Worm (Caenorhabditis elegans) whole organism, young adult: ENCODE results near the gene cpar-1.

ENCODE experiments used
- B0019.2 ChIP-seq: fragments of 200-800 bp; sonication (Bioruptor generic); conservative IDR thresholded peaks from 2 replicates; pipeline ENCODE4 v1.3.6; 2022; ENCODE audit warnings: missing genetic modification reagents, missing genetic modification characterization, missing compliant biosample characterization
- F49E8.2 ChIP-seq: sonication (generic microtip); optimal IDR thresholded peaks from 3 replicates; lab custom pipeline; 2017; ENCODE audit warnings: missing genetic modification characterization, mild to moderate bottlenecking, missing compliant biosample characterization, antibody characterized with exemption, moderate library complexity; ENCODE audit not compliant: insufficient read depth
- K11D2.4 ChIP-seq: fragments of 200-800 bp; sonication (Bioruptor generic); IDR thresholded peaks from 2 replicates; pipeline ENCODE4 v1.3.6; 2022; ENCODE audit warnings: missing genetic modification reagents, missing genetic modification characterization, missing compliant biosample characterization
- K12H6.12 ChIP-seq: fragments of 200-800 bp; sonication (Bioruptor generic); optimal IDR thresholded peaks from 2 replicates; lab custom pipeline; 2018; ENCODE audit warnings: mild to moderate bottlenecking, missing genetic modification characterization, missing compliant biosample characterization
- T07F8.4 ChIP-seq: sonication (generic microtip); optimal IDR thresholded peaks from 2 replicates; lab custom pipeline; 2016; ENCODE audit warnings: mild to moderate bottlenecking, missing genetic modification characterization, moderate library complexity, missing compliant biosample characterization
- T26A5.8 ChIP-seq: sonication (generic microtip); optimal IDR thresholded peaks from 2 replicates; lab custom pipeline; 2016; ENCODE audit warnings: missing genetic modification characterization, missing compliant biosample characterization
- Y53F4B.3 ChIP-seq: fragments of 200-800 bp; sonication (Bioruptor generic); IDR thresholded peaks from 2 replicates; pipeline ENCODE4 v1.3.6; 2022; ENCODE audit warnings: missing genetic modification reagents, missing genetic modification characterization, missing compliant biosample characterization
- Y56A3A.18 ChIP-seq: fragments of 200-800 bp; sonication (Bioruptor generic); IDR thresholded peaks from 2 replicates; pipeline ENCODE4 v1.3.6; 2022; ENCODE audit warnings: missing genetic modification reagents, missing genetic modification characterization, missing compliant biosample characterization
- Y95B8A.8 ChIP-seq: fragments of 200-800 bp; sonication (Bioruptor generic); IDR thresholded peaks from 2 replicates; pipeline ENCODE4 v1.3.6; 2022; ENCODE audit warnings: missing genetic modification reagents, missing genetic modification characterization, missing compliant biosample characterization
- aptf-2 ChIP-seq: fragments of 200-800 bp; sonication (Bioruptor generic); conservative IDR thresholded peaks from 2 replicates; pipeline ENCODE4 v1.3.6; 2022; ENCODE audit warnings: missing genetic modification reagents, missing genetic modification characterization, missing compliant biosample characterization
- aptf-3 ChIP-seq: fragments of 200-800 bp; sonication (Bioruptor generic); IDR thresholded peaks from 2 replicates; pipeline ENCODE4 v1.3.6; 2022; ENCODE audit warnings: missing genetic modification characterization, missing compliant biosample characterization
- athp-1 ChIP-seq: sonication (generic microtip); optimal IDR thresholded peaks from 2 replicates; lab custom pipeline; 2017; ENCODE audit warnings: mild to moderate bottlenecking, missing genetic modification characterization, missing compliant biosample characterization
- attf-6 ChIP-seq: fragments of 200-800 bp; sonication (Bioruptor generic); IDR thresholded peaks from 2 replicates; pipeline ENCODE4 v1.3.6; 2022; ENCODE audit warnings: missing genetic modification reagents, missing genetic modification characterization, missing compliant biosample characterization
- bed-1 ChIP-seq: fragments of 200-800 bp; sonication (Bioruptor generic); IDR thresholded peaks from 2 replicates; pipeline ENCODE4 v1.3.6; 2022; ENCODE audit warnings: missing genetic modification reagents, missing genetic modification characterization, missing compliant biosample characterization
- bed-2 ChIP-seq: fragments of 200-800 bp; sonication (Bioruptor generic); IDR thresholded peaks from 2 replicates; pipeline ENCODE4 v1.3.6; 2022; ENCODE audit warnings: missing genetic modification reagents, missing genetic modification characterization, missing compliant biosample characterization
- cebp-2 ChIP-seq: fragments of 200-800 bp; sonication (Bioruptor generic); IDR thresholded peaks from 2 replicates; pipeline ENCODE4 v1.3.6; 2022; ENCODE audit warnings: missing genetic modification characterization, missing compliant biosample characterization
- ceh-79 ChIP-seq: sonication (generic microtip); optimal IDR thresholded peaks from 2 replicates; lab custom pipeline; 2017; ENCODE audit warnings: mild to moderate bottlenecking, missing genetic modification characterization, missing compliant biosample characterization
- chd-7 ChIP-seq: sonication (generic microtip); optimal IDR thresholded peaks from 2 replicates; lab custom pipeline; 2016; ENCODE audit warnings: mild to moderate bottlenecking, missing genetic modification characterization, moderate library complexity, missing compliant biosample characterization
- dox-1 ChIP-seq: fragments of 200-800 bp; sonication (Bioruptor generic); IDR thresholded peaks from 2 replicates; pipeline ENCODE4 v1.3.6; 2022; ENCODE audit warnings: missing genetic modification reagents, missing genetic modification characterization, missing compliant biosample characterization
- dpff-1 ChIP-seq: sonication (generic microtip); optimal IDR thresholded peaks from 2 replicates; lab custom pipeline; 2017; ENCODE audit warnings: mild to moderate bottlenecking, missing genetic modification characterization, missing compliant biosample characterization
- dpl-1 ChIP-seq: fragments of 150-350 bp; optimal IDR thresholded peaks from 2 replicates; lab custom pipeline; 2014; ENCODE audit warnings: missing biosample characterization, missing genetic modification reagents, missing genetic modification characterization
- egrh-3 ChIP-seq: fragments of 200-800 bp; sonication (Bioruptor generic); IDR thresholded peaks from 2 replicates; pipeline ENCODE4 v1.3.6; 2022; ENCODE audit warnings: missing genetic modification reagents, missing genetic modification characterization, missing compliant biosample characterization
- ekl-4 ChIP-seq: fragments of 200-800 bp; sonication (Bioruptor generic); IDR thresholded peaks from 2 replicates; pipeline ENCODE4 v1.3.6; 2022; ENCODE audit warnings: missing genetic modification reagents, missing genetic modification characterization, missing compliant biosample characterization
- gei-17 ChIP-seq: fragments of 200-800 bp; sonication (Bioruptor generic); optimal IDR thresholded peaks from 2 replicates; lab custom pipeline; 2018; ENCODE audit warnings: mild to moderate bottlenecking, missing genetic modification characterization, missing compliant biosample characterization
- lag-1 ChIP-seq: fragments of 200-800 bp; sonication (Bioruptor generic); IDR thresholded peaks from 2 replicates; pipeline ENCODE4 v1.3.6; 2022; ENCODE audit warnings: missing genetic modification reagents, missing genetic modification characterization, missing compliant biosample characterization
- let-607 ChIP-seq, 2 experiments: fragments of 200-800 bp in 1 of 2; sonication (Bioruptor generic) in 1 of 2; sonication (generic microtip) in 1 of 2; optimal IDR thresholded peaks; 2 replicates each; lab custom pipeline; 2016 to 2018; ENCODE audit warnings: mild to moderate bottlenecking in 2 of 2, missing compliant biosample characterization in 2 of 2, missing genetic modification characterization in 2 of 2, moderate library complexity in 2 of 2, missing genotype in 1 of 2
- lin-26 ChIP-seq: fragments of 200-800 bp; sonication (Bioruptor generic); IDR thresholded peaks from 2 replicates; pipeline ENCODE4 v1.3.6; 2022; ENCODE audit warnings: missing genetic modification reagents, missing genetic modification characterization, missing compliant biosample characterization
- lin-35 ChIP-seq, 3 experiments: fragments of 150-350 bp in 2 of 3; sonication (generic microtip) in 1 of 3; optimal IDR thresholded peaks; 2 replicates each; lab custom pipeline; 2014 to 2018; ENCODE audit warnings: missing biosample characterization in 3 of 3, missing genetic modification characterization in 3 of 3, missing genetic modification reagents in 3 of 3
- lin-40 ChIP-seq: sonication (generic microtip); optimal IDR thresholded peaks from 2 replicates; lab custom pipeline; 2016; ENCODE audit warnings: missing genetic modification characterization, mild to moderate bottlenecking, missing compliant biosample characterization, missing genotype, missing genetic modification reagents
- lsl-1 ChIP-seq: fragments of 200-800 bp; sonication (Bioruptor generic); optimal IDR thresholded peaks from 2 replicates; lab custom pipeline; 2018; ENCODE audit warnings: mild to moderate bottlenecking, missing genetic modification characterization, moderate library complexity, missing compliant biosample characterization
- mcd-1 ChIP-seq: fragments of 200-800 bp; sonication (Bioruptor generic); IDR thresholded peaks from 2 replicates; pipeline ENCODE4 v1.3.6; 2022; ENCODE audit warnings: missing genetic modification reagents, missing genetic modification characterization, missing compliant biosample characterization
- mes-4 ChIP-seq: sonication (generic microtip); optimal IDR thresholded peaks from 2 replicates; lab custom pipeline; 2016; ENCODE audit warnings: missing genotype, missing genetic modification characterization, missing compliant biosample characterization
- mxl-1 ChIP-seq: sonication (generic microtip); optimal IDR thresholded peaks from 2 replicates; lab custom pipeline; 2016; ENCODE audit warnings: missing genetic modification characterization, missing compliant biosample characterization
- nhr-120 ChIP-seq: fragments of 200-800 bp; sonication (Bioruptor generic); IDR thresholded peaks from 2 replicates; pipeline ENCODE4 v1.3.6; 2022; ENCODE audit warnings: missing genetic modification characterization, missing compliant biosample characterization
- rcor-1 ChIP-seq: fragments of 200-800 bp; sonication (Bioruptor generic); IDR thresholded peaks from 2 replicates; pipeline ENCODE4 v1.3.6; 2022; ENCODE audit warnings: missing genetic modification reagents, missing genetic modification characterization, missing compliant biosample characterization
- rec-8 ChIP-seq, 2 experiments: sonication (generic microtip); optimal IDR thresholded peaks; 2 replicates each; lab custom pipeline; 2016; ENCODE audit warnings: mild to moderate bottlenecking in 2 of 2, missing genetic modification characterization in 2 of 2, missing genetic modification reagents in 2 of 2, missing genotype in 2 of 2, missing biosample characterization in 1 of 2, missing compliant biosample characterization in 1 of 2, moderate library complexity in 1 of 2
- rpc-1 ChIP-seq, 2 experiments: fragments of 150-350 bp in 1 of 2; sonication (generic microtip) in 1 of 2; optimal IDR thresholded peaks; 2 replicates each; lab custom pipeline; 2014 to 2018; ENCODE audit warnings: missing biosample characterization in 1 of 2, missing genetic modification characterization in 1 of 2, missing genetic modification reagents in 1 of 2, missing genotype in 1 of 2
- snpc-1.3 ChIP-seq: sonication (generic microtip); optimal IDR thresholded peaks from 2 replicates; lab custom pipeline; 2017; ENCODE audit warnings: missing genetic modification characterization, mild to moderate bottlenecking, missing compliant biosample characterization, antibody characterized with exemption, moderate library complexity, missing genotype, missing genetic modification reagents; ENCODE audit not compliant: insufficient read depth
- snpc-3.4 ChIP-seq: sonication (generic microtip); optimal IDR thresholded peaks from 2 replicates; lab custom pipeline; 2017; ENCODE audit warnings: missing genetic modification characterization, mild to moderate bottlenecking, missing compliant biosample characterization, antibody characterized with exemption, moderate library complexity, missing genotype, missing genetic modification reagents
- snpc-4 ChIP-seq, 5 experiments: fragments of 150-350 bp in 1 of 5; sonication (generic microtip) in 4 of 5; optimal IDR thresholded peaks; 2 replicates each; lab custom pipeline; 2014 to 2018; ENCODE audit warnings: missing genetic modification characterization in 5 of 5, missing biosample characterization in 3 of 5, antibody characterized with exemption in 2 of 5, mild to moderate bottlenecking in 2 of 5, missing compliant biosample characterization in 2 of 5, missing genotype in 2 of 5, moderate library complexity in 2 of 5, missing genetic modification reagents in 1 of 5
- somi-1 ChIP-seq: fragments of 200-800 bp; sonication (Bioruptor generic); optimal IDR thresholded peaks from 2 replicates; lab custom pipeline; 2018; ENCODE audit warnings: mild to moderate bottlenecking, missing genetic modification characterization, missing compliant biosample characterization
- sptf-2 ChIP-seq: fragments of 200-800 bp; sonication (Bioruptor generic); optimal IDR thresholded peaks from 2 replicates; lab custom pipeline; 2018; ENCODE audit warnings: mild to moderate bottlenecking, missing genetic modification characterization, missing compliant biosample characterization
- tbp1 ChIP-seq: fragments of 200-800 bp; sonication (Bioruptor generic); optimal IDR thresholded peaks from 2 replicates; lab custom pipeline; 2018; ENCODE audit warnings: mild to moderate bottlenecking, missing genetic modification characterization, missing compliant biosample characterization
- tlf-1 ChIP-seq: fragments of 200-800 bp; sonication (Bioruptor generic); optimal IDR thresholded peaks from 2 replicates; lab custom pipeline; 2018; ENCODE audit warnings: mild to moderate bottlenecking, missing genetic modification characterization, missing compliant biosample characterization
- xnd-1 ChIP-seq: sonication (generic microtip); optimal IDR thresholded peaks from 2 replicates; lab custom pipeline; 2016; ENCODE audit warnings: missing genotype, missing genetic modification reagents, missing genetic modification characterization, missing compliant biosample characterization
- ztf-18 ChIP-seq: sonication (generic microtip); optimal IDR thresholded peaks from 2 replicates; lab custom pipeline; 2016; ENCODE audit warnings: missing genotype, mild to moderate bottlenecking, missing genetic modification characterization, missing compliant biosample characterization

The cpar-1 gene

DNA sequence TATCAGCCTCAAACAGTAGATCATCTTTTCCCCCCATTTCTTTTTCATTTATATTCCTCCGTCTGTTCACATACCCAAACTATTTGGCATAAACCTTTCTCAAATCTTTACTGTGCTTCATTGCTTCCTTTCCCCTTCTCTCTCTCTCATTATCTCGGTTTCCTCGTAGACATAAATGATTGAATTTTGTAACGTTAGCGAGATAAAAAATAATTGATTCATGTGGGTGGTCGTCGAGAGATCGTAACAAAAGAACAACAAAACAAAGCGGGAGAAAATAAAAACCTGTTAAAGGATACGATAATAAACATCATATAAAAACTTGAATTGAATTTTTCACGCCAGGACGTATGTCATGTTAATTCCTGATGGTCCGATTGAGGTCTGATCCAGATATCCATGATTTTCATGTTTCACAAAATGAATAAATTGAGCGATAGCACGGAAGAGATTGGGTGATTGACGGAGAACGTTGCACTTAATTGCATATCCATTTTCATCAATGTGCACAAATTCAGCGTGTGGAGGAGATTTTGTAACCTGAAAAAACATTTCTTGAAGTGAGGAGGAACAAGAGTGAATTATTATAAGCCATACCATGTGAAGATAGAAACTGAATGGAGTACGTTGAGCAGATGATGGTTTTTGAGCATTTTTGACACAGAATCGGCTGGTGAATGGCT lies 29.1 kb downstream of the cpar-1 start (continued):
- TF ChIP-seq athp-1 (tag; lab: Kevin White, UChicago) (peak; percentile 77), lag-1 (GFP tag; lab: Robert Waterston, UW) (no peak), let-607 (tag; optimal IDR thresholded peaks at IDR 0.05; lab: Kevin White, UChicago) (peak in 1 of 2 experiments; percentile 13), lsl-1 (peak; percentile 1), sptf-2 (GFP tag; lab: Kevin White, UChicago) (no peak), gei-17 (GFP tag; lab: Kevin White, UChicago) (no peak), T26A5.8 (no peak), mxl-1 (tag; lab: Kevin White, UChicago) (no peak), cebp-2 (GFP tag; lab: Robert Waterston, UW) (no peak), tlf-1 (GFP tag; lab: Kevin White, UChicago) (peak; percentile 30), snpc-1.3 (tag; lab: Kevin White, UChicago) (peak; percentile 37), nhr-120 (no peak), aptf-2 (no peak), lin-35 (GFP tag; optimal IDR thresholded peaks at IDR 0.05; lab: Kevin White, UChicago) (no peak), dpl-1 (GFP tag; lab: Kevin White, UChicago) (no peak), snpc-3.4 (tag; lab: Kevin White, UChicago) (no peak), snpc-4 (GFP tag; optimal IDR thresholded peaks at IDR 0.05; lab: Kevin White, UChicago) (no peak), snpc-4 (tag; optimal IDR thresholded peaks at IDR 0.05; lab: Kevin White, UChicago) (peak in 1 of 4 experiments; percentile 40), ekl-4 (no peak), Y53F4B.3 (GFP tag; lab: Robert Waterston, UW) (0 out of 2 replicates have a peak, but pooled peaks have one; percentile 22), dpff-1 (tag; lab: Kevin White, UChicago) (peak; percentile 30), xnd-1 (tag; lab: Kevin White, UChicago) (peak; percentile 48), ceh-79 (tag; lab: Kevin White, UChicago) (no peak), tbp1 (GFP tag; lab: Kevin White, UChicago) (no peak), dox-1 (GFP tag; lab: Robert Waterston, UW) (no peak; the same call in 1 of the 2 replicates), Y56A3A.18 (GFP tag; lab: Robert Waterston, UW) (no peak), Y95B8A.8 (GFP tag; lab: Robert Waterston, UW) (peak; percentile 75), F49E8.2 (tag; lab: Kevin White, UChicago) (peak; percentile 58), attf-6 (GFP tag; lab: Robert Waterston, UW) (0 out of 2 replicates have a peak, but pooled peaks have one; percentile 21), rcor-1 (no peak), lin-26 (GFP tag; lab: Robert Waterston, UW) (no peak), T07F8.4 (tag; lab: Kevin White, UChicago) (no peak), egrh-3 (no peak), ztf-18 (tag; lab: Kevin White, UChicago) (no peak), B0019.2 (GFP tag; lab: Robert Waterston, UW) (no peak), mes-4 (tag; lab: Kevin White, UChicago) (no peak), mcd-1 (0 out of 2 replicates have a peak, but pooled peaks have one; percentile 20), rpc-1 (optimal IDR thresholded peaks at IDR 0.05; lab: Kevin White, UChicago) (no peak), rpc-1 (tag; optimal IDR thresholded peaks at IDR 0.05; lab: Kevin White, UChicago) (no peak), somi-1 (GFP tag; lab: Kevin White, UChicago) (no peak), K11D2.4 (GFP tag; lab: Robert Waterston, UW) (no peak), rec-8 (tag; optimal IDR thresholded peaks at IDR 0.05; lab: Kevin White, UChicago) (no peak), chd-7 (no peak), lin-40 (no peak), K12H6.12 (tag; lab: Kevin White, UChicago) (no peak), aptf-3 (GFP tag; lab: Robert Waterston, UW) (no peak), bed-2 (GFP tag; lab: Robert Waterston, UW) (no peak), bed-1 (GFP tag; lab: Robert Waterston, UW) (no peak)
